Fruit fly (Drosophila melanogaster) whole organism, embryonic: ENCODE results near the gene smo.
A peak's percentile ranks its signal among the peaks of the same experiment; 100 is the strongest.

Experiments
- Antp ChIP-seq: fragments of 200-800 bp; sonication (Bioruptor generic); optimal IDR thresholded peaks from 3 replicates; lab custom pipeline; 2016; ENCODE audit warnings: missing biosample characterization, missing genetic modification characterization
- Atf-2 ChIP-seq: fragments of 200-800 bp; sonication (Bioruptor generic); optimal IDR thresholded peaks from 2 replicates; lab custom pipeline; 2016; ENCODE audit warnings: missing biosample characterization, missing genetic modification characterization
- CG10654 ChIP-seq: fragments of 200-800 bp; sonication (Bioruptor generic); optimal IDR thresholded peaks from 2 replicates; lab custom pipeline; 2016; ENCODE audit warnings: missing biosample characterization, missing genetic modification characterization
- CG12219 ChIP-seq: fragments of 200-800 bp; sonication (Bioruptor generic); optimal IDR thresholded peaks from 3 replicates; lab custom pipeline; 2018; ENCODE audit warnings: missing biosample characterization, mild to moderate bottlenecking, missing genetic modification characterization
- CG13296 ChIP-seq: fragments of 200-800 bp; sonication (Bioruptor generic); optimal IDR thresholded peaks from 3 replicates; lab custom pipeline; 2018; ENCODE audit warnings: missing biosample characterization, mild to moderate bottlenecking, missing genetic modification characterization
- CG16779 ChIP-seq: fragments of 200-800 bp; sonication (Bioruptor generic); IDR thresholded peaks from 2 replicates; pipeline ENCODE4 v1.3.6; 2022; ENCODE audit warnings: missing biosample characterization, missing genetic modification characterization
- CG17829 ChIP-seq: fragments of 200-800 bp; optimal IDR thresholded peaks from 2 replicates; lab custom pipeline; 2019; ENCODE audit warnings: missing biosample characterization, mild to moderate bottlenecking, missing genetic modification characterization, moderate library complexity
- CG18011 ChIP-seq: fragments of 200-800 bp; sonication (Bioruptor generic); optimal IDR thresholded peaks from 2 replicates; lab custom pipeline; 2017; ENCODE audit warnings: missing biosample characterization, missing genetic modification characterization, mild to moderate bottlenecking, moderate library complexity, missing genotype
- CG18599 ChIP-seq: fragments of 200-800 bp; sonication (Bioruptor generic); optimal IDR thresholded peaks from 3 replicates; lab custom pipeline; 2017; ENCODE audit warnings: missing biosample characterization, missing genetic modification characterization, mild to moderate bottlenecking, moderate library complexity, missing genetic modification reagents
- CG2712 ChIP-seq: fragments of 200-800 bp; optimal IDR thresholded peaks from 3 replicates; lab custom pipeline; 2019; ENCODE audit warnings: missing biosample characterization, mild to moderate bottlenecking, missing genetic modification characterization, moderate library complexity
- CG30403 ChIP-seq: fragments of 200-800 bp; sonication (Bioruptor generic); optimal IDR thresholded peaks from 3 replicates; lab custom pipeline; 2016; ENCODE audit warnings: missing biosample characterization, missing genetic modification characterization
- CG31441 ChIP-seq: fragments of 200-800 bp; sonication (Bioruptor generic); IDR thresholded peaks from 2 replicates; pipeline ENCODE4 v1.3.6; 2022; ENCODE audit warnings: missing biosample characterization, missing genetic modification characterization
- CG34224 ChIP-seq: fragments of 200-800 bp; sonication (Bioruptor generic); IDR thresholded peaks from 3 replicates; pipeline ENCODE4 v1.3.6; 2022; ENCODE audit warnings: missing biosample characterization, missing genetic modification characterization; ENCODE audit not compliant: partially characterized antibody
- CG34422 ChIP-seq: fragments of 200-800 bp; sonication (Bioruptor generic); IDR thresholded peaks from 3 replicates; pipeline ENCODE4 v1.3.6; 2022; ENCODE audit warnings: missing biosample characterization, missing genetic modification characterization
- CG3847 ChIP-seq: fragments of 200-800 bp; sonication (Bioruptor generic); IDR thresholded peaks from 2 replicates; pipeline ENCODE4 v1.3.6; 2022; ENCODE audit warnings: missing biosample characterization, missing genetic modification characterization
- CG8281 ChIP-seq: fragments of 200-800 bp; sonication (Bioruptor generic); optimal IDR thresholded peaks from 2 replicates; lab custom pipeline; 2018; ENCODE audit warnings: missing biosample characterization, mild to moderate bottlenecking, missing genetic modification characterization, moderate library complexity
- CG8290 ChIP-seq, 3 experiments: fragments of 200-800 bp; sonication (Bioruptor generic); optimal IDR thresholded peaks; 2 replicates each; lab custom pipeline; 2016 to 2019; ENCODE audit warnings: missing biosample characterization in 3 of 3, missing genetic modification characterization in 3 of 3, mild to moderate bottlenecking in 2 of 3, moderate library complexity in 1 of 3
- CG8478 ChIP-seq: fragments of >200 bp; optimal IDR thresholded peaks from 2 replicates; lab custom pipeline; 2018
- CG9932 ChIP-seq: fragments of 200-800 bp; sonication (Bioruptor generic); IDR thresholded peaks from 2 replicates; pipeline ENCODE4 v1.3.6; 2022; ENCODE audit warnings: missing biosample characterization, missing genetic modification characterization
- Chrac-16 ChIP-seq: fragments of 200-800 bp; sonication (Bioruptor generic); optimal IDR thresholded peaks from 3 replicates; lab custom pipeline; 2016; ENCODE audit warnings: missing biosample characterization, missing genetic modification characterization
- Doc2 ChIP-seq: fragments of 200-800 bp; sonication (Bioruptor generic); IDR thresholded peaks from 2 replicates; pipeline ENCODE4 v1.3.6; 2022; ENCODE audit warnings: missing biosample characterization, missing genetic modification characterization
- Dref ChIP-seq: fragments of 200-800 bp; sonication (Bioruptor generic); IDR thresholded peaks from 2 replicates; pipeline ENCODE4 v1.3.6; 2022; ENCODE audit warnings: missing biosample characterization, missing genetic modification characterization
- Fer2 ChIP-seq: fragments of 200-800 bp; sonication (Bioruptor generic); optimal IDR thresholded peaks from 2 replicates; lab custom pipeline; 2018; ENCODE audit warnings: missing biosample characterization, mild to moderate bottlenecking, missing genetic modification characterization, moderate library complexity
- H2.0 ChIP-seq: fragments of 200-800 bp; sonication (Bioruptor generic); IDR thresholded peaks from 2 replicates; pipeline ENCODE4 v1.3.6; 2022; ENCODE audit warnings: missing biosample characterization, missing genetic modification characterization
- Hsf ChIP-seq: fragments of 200-800 bp; sonication (Bioruptor generic); optimal IDR thresholded peaks from 3 replicates; lab custom pipeline; 2016; ENCODE audit warnings: missing biosample characterization, missing genetic modification characterization
- Lhr ChIP-seq: fragments of 200-800 bp; sonication (Bioruptor generic); optimal IDR thresholded peaks from 3 replicates; lab custom pipeline; 2017; ENCODE audit warnings: mild to moderate bottlenecking, missing biosample characterization, missing genetic modification reagents, missing genetic modification characterization
- Med ChIP-seq: fragments of 200-800 bp; sonication (Bioruptor generic); peaks from one replicate; lab custom pipeline; 2016; ENCODE audit warnings: missing biosample characterization, missing genetic modification characterization, mild to moderate bottlenecking, inconsistent platforms, moderate library complexity
- Meics ChIP-seq: fragments of 200-800 bp; sonication (Bioruptor generic); optimal IDR thresholded peaks from 2 replicates; lab custom pipeline; 2017; ENCODE audit warnings: missing biosample characterization, mild to moderate bottlenecking, missing genetic modification characterization
- Opbp ChIP-seq: fragments of 200-800 bp; sonication (Bioruptor generic); IDR thresholded peaks from 3 replicates; pipeline ENCODE4 v1.3.6; 2022; ENCODE audit warnings: missing biosample characterization, missing genetic modification characterization; ENCODE audit not compliant: partially characterized antibody
- Scr ChIP-seq: fragments of 200-800 bp; sonication (Bioruptor generic); IDR thresholded peaks from 2 replicates; pipeline ENCODE4 v1.3.6; 2022; ENCODE audit warnings: missing biosample characterization, missing genetic modification characterization; ENCODE audit not compliant: partially characterized antibody
- Trl ChIP-seq, 3 experiments: fragments of >200 bp in 2 of 3; fragments of 200-800 bp in 1 of 3; sonication (Bioruptor generic) in 1 of 3; optimal IDR thresholded peaks; 2 replicates in 1 of 3; 3 replicates in 2 of 3; lab custom pipeline; 2016 to 2017; ENCODE audit warnings: missing biosample characterization in 1 of 3, missing genetic modification characterization in 1 of 3
- Xbp1 ChIP-seq: fragments of 200-800 bp; sonication (Bioruptor generic); optimal IDR thresholded peaks from 3 replicates; lab custom pipeline; 2016; ENCODE audit warnings: missing biosample characterization, mild to moderate bottlenecking, missing genetic modification characterization
- bbx ChIP-seq: fragments of 200-800 bp; sonication (Bioruptor generic); IDR thresholded peaks from 2 replicates; pipeline ENCODE4 v1.3.6; 2022; ENCODE audit warnings: missing biosample characterization, missing genetic modification characterization; ENCODE audit not compliant: partially characterized antibody
- bcd ChIP-seq: fragments of 200-800 bp; sonication (Bioruptor generic); optimal IDR thresholded peaks from 2 replicates; lab custom pipeline; 2017; ENCODE audit warnings: missing biosample characterization, mild to moderate bottlenecking, missing genetic modification characterization
- chn ChIP-seq: fragments of 200-800 bp; sonication (Bioruptor generic); optimal IDR thresholded peaks from 2 replicates; lab custom pipeline; 2016; ENCODE audit warnings: missing biosample characterization, missing genetic modification characterization
- nerfin-1 ChIP-seq: fragments of 200-800 bp; sonication (Bioruptor generic); optimal IDR thresholded peaks from 3 replicates; lab custom pipeline; 2019; ENCODE audit warnings: missing biosample characterization, mild to moderate bottlenecking, missing genetic modification characterization, moderate library complexity
- nerfin-2 ChIP-seq: fragments of 200-800 bp; sonication (Bioruptor generic); IDR thresholded peaks from 2 replicates; pipeline ENCODE4 v1.3.6; 2022; ENCODE audit warnings: missing biosample characterization, missing genetic modification characterization; ENCODE audit not compliant: partially characterized antibody
- nom ChIP-seq: fragments of 200-800 bp; sonication (Bioruptor generic); optimal IDR thresholded peaks from 2 replicates; lab custom pipeline; 2017; ENCODE audit warnings: missing biosample characterization, missing genetic modification characterization, mild to moderate bottlenecking, moderate library complexity, missing genetic modification reagents
- pb ChIP-seq: fragments of 200-800 bp; sonication (Bioruptor generic); optimal IDR thresholded peaks from 3 replicates; lab custom pipeline; 2016; ENCODE audit warnings: missing biosample characterization, missing genetic modification characterization
- peb ChIP-seq: fragments of 200-800 bp; sonication (Bioruptor generic); IDR thresholded peaks from 2 replicates; pipeline ENCODE4 v1.3.6; 2022; ENCODE audit warnings: missing biosample characterization, missing genetic modification characterization
- pita ChIP-seq: fragments of 200-800 bp; sonication (Bioruptor generic); optimal IDR thresholded peaks from 2 replicates; lab custom pipeline; 2017; ENCODE audit warnings: missing biosample characterization, mild to moderate bottlenecking, missing genetic modification characterization
- pnt ChIP-seq: fragments of 200-800 bp; sonication (Bioruptor generic); optimal IDR thresholded peaks from 3 replicates; lab custom pipeline; 2016; ENCODE audit warnings: missing biosample characterization, missing genetic modification characterization
- pros ChIP-seq: fragments of 200-800 bp; sonication (Bioruptor generic); optimal IDR thresholded peaks from 3 replicates; lab custom pipeline; 2019; ENCODE audit warnings: missing biosample characterization, mild to moderate bottlenecking, missing genetic modification characterization, moderate library complexity
- ro ChIP-seq: fragments of 200-800 bp; sonication (Bioruptor generic); IDR thresholded peaks from 2 replicates; pipeline ENCODE4 v1.3.6; 2022; ENCODE audit warnings: missing biosample characterization, missing genetic modification characterization
- sens ChIP-seq: fragments of 200-800 bp; sonication (Bioruptor generic); peaks from one replicate; lab custom pipeline; 2016; ENCODE audit warnings: missing biosample characterization, missing genetic modification characterization
- trem ChIP-seq: fragments of 200-800 bp; optimal IDR thresholded peaks from 3 replicates; lab custom pipeline; 2019; ENCODE audit warnings: missing biosample characterization, mild to moderate bottlenecking, missing genetic modification characterization, moderate library complexity
- zfh2 ChIP-seq: fragments of 200-800 bp; sonication (Bioruptor generic); optimal IDR thresholded peaks from 2 replicates; lab custom pipeline; 2016; ENCODE audit warnings: missing biosample characterization, missing genetic modification characterization

smo gene

DNA sequence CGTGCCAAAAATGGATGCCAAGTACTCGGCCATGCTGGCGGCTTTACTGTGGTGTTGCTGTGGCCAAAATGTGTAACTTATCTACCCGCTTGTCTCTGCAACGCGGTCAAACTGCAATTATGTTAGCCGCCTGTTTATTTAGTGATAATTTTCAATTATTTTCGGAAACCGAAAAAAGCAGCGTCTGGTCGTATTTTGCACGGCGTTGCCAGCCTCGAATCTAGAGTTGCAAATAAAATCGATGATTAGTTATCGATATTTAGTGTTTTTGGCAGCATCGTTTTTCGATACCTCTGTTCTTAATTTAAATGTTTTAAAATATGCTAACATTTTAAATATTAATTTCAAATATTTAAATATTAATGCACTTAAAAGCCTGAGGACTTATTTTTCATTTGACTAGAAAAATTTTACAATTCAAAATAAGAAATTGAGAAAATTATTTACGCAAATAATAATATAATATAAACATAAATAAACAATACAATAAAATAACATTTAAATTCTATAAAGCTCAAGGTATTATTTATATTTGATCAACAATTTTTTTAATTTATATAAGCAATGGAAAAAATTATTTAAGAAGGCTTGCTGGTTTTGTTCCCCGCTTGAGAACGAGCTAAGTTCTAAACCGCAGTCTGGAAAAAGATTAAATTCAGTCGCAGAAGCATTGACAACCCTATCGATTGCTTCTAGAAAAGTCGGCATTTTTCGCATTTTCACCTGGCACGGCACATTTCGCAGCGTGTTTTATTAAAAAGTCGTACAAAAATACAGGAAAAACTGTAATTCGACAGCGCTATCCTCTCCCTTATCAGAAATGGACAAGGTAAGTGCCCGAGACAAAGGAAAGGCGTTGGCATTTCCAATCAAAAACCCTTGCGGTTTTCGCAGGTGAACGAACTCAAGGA, 17.3 kb downstream of the smo start, which contains the start of the genes U2af38 and Stip1 (continued):
- TF ChIP-seq bcd (GFP tag; lab: Kevin White, UChicago) = no peak
- TF ChIP-seq Fer2 (tag; lab: Kevin White, UChicago) = peak; percentile 11
- peak; percentile 55 for TF ChIP-seq CG17829
- no peak for TF ChIP-seq pros (GFP tag; lab: Kevin White, UChicago)
- TF ChIP-seq sens (GFP tag; lab: Kevin White, UChicago) = peak; percentile 24
- TF ChIP-seq Dref (GFP tag; lab: Robert Waterston, UW) = peak; percentile 79
- TF ChIP-seq Xbp1 (GFP tag; lab: Kevin White, UChicago) = peak; percentile 58
- no peak for TF ChIP-seq Meics (GFP tag; lab: Kevin White, UChicago)
- peak; percentile 26 for TF ChIP-seq nom
- peak; percentile 68; the same call in 2 of the 3 replicates for TF ChIP-seq CG34422 (GFP tag; lab: Robert Waterston, UW)
- peak; percentile 76 for TF ChIP-seq trem
- TF ChIP-seq CG16779 (GFP tag; lab: Robert Waterston, UW) = no peak
- TF ChIP-seq Trl (optimal IDR thresholded peaks at IDR 0.05; lab: Kevin White, UChicago) = no peak
- no peak for TF ChIP-seq Trl (GFP tag; optimal IDR thresholded peaks at IDR 0.05; lab: Kevin White, UChicago)
- TF ChIP-seq Hsf (GFP tag; lab: Kevin White, UChicago) = peak; percentile 51
- TF ChIP-seq Med (GFP tag; lab: Kevin White, UChicago) = peak; percentile 73
- peak; percentile 43; the same call in 1 of the 2 replicates for TF ChIP-seq nerfin-2 (GFP tag; lab: Robert Waterston, UW)
- TF ChIP-seq bbx (GFP tag; lab: Robert Waterston, UW) = peak; percentile 66
- peak; percentile 28 for TF ChIP-seq CG30403
- TF ChIP-seq zfh2 (GFP tag; lab: Kevin White, UChicago) = peak; percentile 6
- TF ChIP-seq H2.0 (GFP tag; lab: Robert Waterston, UW) = no peak
- TF ChIP-seq nerfin-1 (tag; lab: Kevin White, UChicago) = peak; percentile 7
- peak; percentile 76 for TF ChIP-seq pita
- TF ChIP-seq ro = no peak
- TF ChIP-seq CG31441 (GFP tag; lab: Robert Waterston, UW) = peak; percentile 43; the same call in 1 of the 2 replicates
- TF ChIP-seq CG8478 (lab: Kevin White, UChicago) = no peak
- no peak for TF ChIP-seq Doc2 (GFP tag; lab: Robert Waterston, UW)
- TF ChIP-seq Lhr (GFP tag; lab: Kevin White, UChicago) = peak; percentile 35
- peak; percentile 72 for TF ChIP-seq Scr (GFP tag; lab: Robert Waterston, UW)
- TF ChIP-seq CG2712 (tag; lab: Kevin White, UChicago) = peak; percentile 48
- TF ChIP-seq CG8281 (tag; lab: Kevin White, UChicago) = no peak
- no peak for TF ChIP-seq CG18011 (GFP tag; lab: Kevin White, UChicago)
- no peak for TF ChIP-seq CG12219 (GFP tag; lab: Kevin White, UChicago)
- peak; percentile 2 for TF ChIP-seq CG18599 (GFP tag; lab: Kevin White, UChicago)
- TF ChIP-seq CG13296 (GFP tag; lab: Kevin White, UChicago) = peak; percentile 30
- TF ChIP-seq pb (GFP tag; lab: Kevin White, UChicago) = no peak
- TF ChIP-seq Antp (GFP tag; lab: Kevin White, UChicago) = peak; percentile 26
- peak; percentile 60 for TF ChIP-seq CG9932 (GFP tag; lab: Robert Waterston, UW)
- TF ChIP-seq Opbp (GFP tag; lab: Robert Waterston, UW) = peak; percentile 4; the same call in 1 of the 3 replicates
- peak; percentile 2 for TF ChIP-seq Chrac-16 (GFP tag; lab: Kevin White, UChicago)
- TF ChIP-seq CG10654 (GFP tag; lab: Kevin White, UChicago) = peak; percentile 30
- TF ChIP-seq CG8290 (GFP tag; optimal IDR thresholded peaks at IDR 0.05; lab: Kevin White, UChicago) = peak; percentile 2
- peak in 1 of 2 experiments; percentile 20 for TF ChIP-seq CG8290 (tag; optimal IDR thresholded peaks at IDR 0.05; lab: Kevin White, UChicago)
- peak; percentile 21 for TF ChIP-seq chn (GFP tag; lab: Kevin White, UChicago)
- TF ChIP-seq Atf-2 = no peak
- TF ChIP-seq CG34224 (GFP tag; lab: Robert Waterston, UW) = peak; percentile 69
- no peak for TF ChIP-seq peb
- TF ChIP-seq CG3847 (GFP tag; lab: Robert Waterston, UW) = peak; percentile 55
- no peak for TF ChIP-seq pnt (GFP tag; lab: Kevin White, UChicago)
